Fruit fly (Drosophila melanogaster) whole organism, embryonic: Measurements from ENCODE around the gene CG13842.

ENCODE experiments used
- Adf1 ChIP-seq: fragments of 200-800 bp; sonication (Bioruptor generic); IDR thresholded peaks from 2 replicates; pipeline ENCODE4 v1.3.6; 2022; ENCODE audit warnings: missing biosample characterization, missing genetic modification characterization
- Awh ChIP-seq: fragments of 200-800 bp; sonication (Bioruptor generic); IDR thresholded peaks from 2 replicates; pipeline ENCODE4, ENCODE4 v1.3.6; 2022; ENCODE audit warnings: missing biosample characterization, missing genetic modification characterization
- Blimp-1 ChIP-seq: fragments of 200-800 bp; sonication (Bioruptor generic); optimal IDR thresholded peaks from 3 replicates; lab custom pipeline; 2018; ENCODE audit warnings: missing biosample characterization, missing genetic modification characterization, mild to moderate bottlenecking, moderate library complexity, missing genetic modification reagents
- CG10274 ChIP-seq: fragments of 200-800 bp; sonication (Bioruptor generic); optimal IDR thresholded peaks from 3 replicates; lab custom pipeline; 2017; ENCODE audit warnings: missing biosample characterization, mild to moderate bottlenecking, missing genetic modification characterization
- CG10543 ChIP-seq: fragments of 200-800 bp; sonication (Bioruptor generic); optimal IDR thresholded peaks from 3 replicates; lab custom pipeline; 2017; ENCODE audit warnings: missing biosample characterization, mild to moderate bottlenecking, missing genetic modification characterization, moderate library complexity
- CG12942 ChIP-seq: fragments of 200-800 bp; sonication (Bioruptor generic); optimal IDR thresholded peaks from 3 replicates; lab custom pipeline; 2016; ENCODE audit warnings: missing biosample characterization, missing genetic modification characterization
- CG15269 ChIP-seq: fragments of 200-800 bp; sonication (Bioruptor generic); optimal IDR thresholded peaks from 2 replicates; lab custom pipeline; 2018; ENCODE audit warnings: missing biosample characterization, mild to moderate bottlenecking, missing genetic modification characterization, moderate library complexity
- CG15601 ChIP-seq: fragments of 200-800 bp; sonication (Bioruptor generic); optimal IDR thresholded peaks from 3 replicates; lab custom pipeline; 2019; ENCODE audit warnings: missing biosample characterization, mild to moderate bottlenecking, missing genetic modification characterization, moderate library complexity
- CG17829 ChIP-seq: fragments of 200-800 bp; optimal IDR thresholded peaks from 2 replicates; lab custom pipeline; 2019; ENCODE audit warnings: missing biosample characterization, mild to moderate bottlenecking, missing genetic modification characterization, moderate library complexity
- CG18476 ChIP-seq: fragments of 200-800 bp; sonication (Bioruptor generic); optimal IDR thresholded peaks from 2 replicates; lab custom pipeline; 2016; ENCODE audit warnings: missing biosample characterization, mild to moderate bottlenecking, missing genetic modification characterization
- CG2678 ChIP-seq: fragments of 200-800 bp; sonication (Bioruptor generic); optimal IDR thresholded peaks from 3 replicates; lab custom pipeline; 2019; ENCODE audit warnings: missing biosample characterization, mild to moderate bottlenecking, missing genetic modification characterization, moderate library complexity
- CG2712 ChIP-seq: fragments of 200-800 bp; optimal IDR thresholded peaks from 3 replicates; lab custom pipeline; 2019; ENCODE audit warnings: missing biosample characterization, mild to moderate bottlenecking, missing genetic modification characterization, moderate library complexity
- CG32767 ChIP-seq: fragments of 200-800 bp; sonication (Bioruptor generic); IDR thresholded peaks from 2 replicates; pipeline ENCODE4 v1.3.6; 2022; ENCODE audit warnings: missing biosample characterization, missing genetic modification characterization
- CG4617 ChIP-seq: fragments of 200-800 bp; sonication (Bioruptor generic); optimal IDR thresholded peaks from 3 replicates; lab custom pipeline; 2016; ENCODE audit warnings: missing biosample characterization, missing genetic modification characterization, borderline replicate concordance
- CG4820 ChIP-seq: fragments of 200-800 bp; sonication (Bioruptor generic); optimal IDR thresholded peaks from 3 replicates; lab custom pipeline; 2016; ENCODE audit warnings: missing biosample characterization, missing genetic modification characterization
- CG6689 ChIP-seq: fragments of 200-800 bp; sonication (Bioruptor generic); IDR thresholded peaks from 2 replicates; pipeline ENCODE4 v1.3.6; 2022; ENCODE audit warnings: missing biosample characterization, missing genetic modification characterization
- CG6813 ChIP-seq: fragments of 200-800 bp; sonication (Bioruptor generic); optimal IDR thresholded peaks from 2 replicates; lab custom pipeline; 2017; ENCODE audit warnings: missing biosample characterization, missing genetic modification characterization, mild to moderate bottlenecking, moderate library complexity, missing genetic modification reagents
- CG8478 ChIP-seq: fragments of >200 bp; optimal IDR thresholded peaks from 2 replicates; lab custom pipeline; 2018
- CG9727 ChIP-seq: fragments of 200-800 bp; sonication (Bioruptor generic); optimal IDR thresholded peaks from 3 replicates; lab custom pipeline; 2017; ENCODE audit warnings: missing biosample characterization, mild to moderate bottlenecking, missing genetic modification characterization
- Deaf1 ChIP-seq: fragments of 200-800 bp; optimal IDR thresholded peaks from 3 replicates; lab custom pipeline; 2019; ENCODE audit warnings: missing biosample characterization, mild to moderate bottlenecking, missing genetic modification characterization, moderate library complexity
- Fer1 ChIP-seq: fragments of 200-800 bp; sonication (Bioruptor generic); optimal IDR thresholded peaks from 2 replicates; lab custom pipeline; 2017; ENCODE audit warnings: missing biosample characterization, mild to moderate bottlenecking, missing genetic modification characterization
- H15 ChIP-seq: fragments of 200-800 bp; sonication (Bioruptor generic); IDR thresholded peaks from 3 replicates; pipeline ENCODE4 v1.3.6; 2022; ENCODE audit warnings: missing biosample characterization, missing genetic modification characterization
- HLH4C ChIP-seq: fragments of 200-800 bp; sonication (Bioruptor generic); IDR thresholded peaks from 3 replicates; pipeline ENCODE4 v1.3.6; 2022; ENCODE audit warnings: missing biosample characterization, missing genetic modification characterization; ENCODE audit not compliant: partially characterized antibody
- Hey ChIP-seq: fragments of 200-800 bp; sonication (Bioruptor generic); optimal IDR thresholded peaks from 3 replicates; lab custom pipeline; 2018; ENCODE audit warnings: missing biosample characterization, mild to moderate bottlenecking, missing genetic modification characterization
- HmgD ChIP-seq: fragments of 200-800 bp; sonication (Bioruptor generic); optimal IDR thresholded peaks from 3 replicates; lab custom pipeline; 2016; ENCODE audit warnings: missing biosample characterization, missing genetic modification characterization
- Hr51 ChIP-seq, 2 experiments: fragments of 200-800 bp; sonication (Bioruptor generic); optimal IDR thresholded peaks; 2 replicates in 1 of 2; 3 replicates in 1 of 2; lab custom pipeline; 2016 to 2018; ENCODE audit warnings: missing biosample characterization in 2 of 2, missing genetic modification characterization in 2 of 2, mild to moderate bottlenecking in 1 of 2, moderate library complexity in 1 of 2
- Hr78 ChIP-seq, 2 experiments: fragments of 200-800 bp in 1 of 2; fragments of >200 bp in 1 of 2; sonication (Bioruptor generic) in 1 of 2; optimal IDR thresholded peaks; 2 replicates each; lab custom pipeline; 2017 to 2019; ENCODE audit warnings: missing biosample characterization in 2 of 2, missing genetic modification characterization in 2 of 2, mild to moderate bottlenecking in 1 of 2, moderate library complexity in 1 of 2
- Lim3 ChIP-seq: fragments of 200-800 bp; sonication (Bioruptor generic); IDR thresholded peaks from 2 replicates; pipeline ENCODE4 v1.3.6; 2022; ENCODE audit warnings: missing biosample characterization, missing genetic modification characterization
- Lpt ChIP-seq: fragments of >200 bp; optimal IDR thresholded peaks from 2 replicates; lab custom pipeline; 2018; ENCODE audit warnings: missing biosample characterization, missing genetic modification characterization
- Opbp ChIP-seq: fragments of 200-800 bp; sonication (Bioruptor generic); IDR thresholded peaks from 3 replicates; pipeline ENCODE4 v1.3.6; 2022; ENCODE audit warnings: missing biosample characterization, missing genetic modification characterization; ENCODE audit not compliant: partially characterized antibody
- Rx ChIP-seq: fragments of 200-800 bp; sonication (Bioruptor generic); IDR thresholded peaks from 2 replicates; pipeline ENCODE4 v1.3.6; 2022; ENCODE audit warnings: missing biosample characterization, missing genetic modification characterization
- Scr ChIP-seq: fragments of 200-800 bp; sonication (Bioruptor generic); IDR thresholded peaks from 2 replicates; pipeline ENCODE4 v1.3.6; 2022; ENCODE audit warnings: missing biosample characterization, missing genetic modification characterization; ENCODE audit not compliant: partially characterized antibody
- Taf1 ChIP-seq: fragments of 200-800 bp; sonication (Bioruptor generic); IDR thresholded peaks from 2 replicates; pipeline ENCODE4 v1.3.6; 2022; ENCODE audit warnings: missing biosample characterization, missing genetic modification characterization
- Vsx1 ChIP-seq: fragments of 200-800 bp; sonication (Bioruptor generic); optimal IDR thresholded peaks from 2 replicates; lab custom pipeline; 2017; ENCODE audit warnings: missing biosample characterization, mild to moderate bottlenecking, missing genetic modification characterization, missing genetic modification reagents
- bbx ChIP-seq: fragments of 200-800 bp; sonication (Bioruptor generic); IDR thresholded peaks from 2 replicates; pipeline ENCODE4 v1.3.6; 2022; ENCODE audit warnings: missing biosample characterization, missing genetic modification characterization; ENCODE audit not compliant: partially characterized antibody
- bsh ChIP-seq, 2 experiments: fragments of 200-800 bp; sonication (Bioruptor generic); optimal IDR thresholded peaks; 2 replicates each; lab custom pipeline; 2017 to 2018; ENCODE audit warnings: mild to moderate bottlenecking in 2 of 2, missing biosample characterization in 2 of 2, missing genetic modification characterization in 2 of 2, moderate library complexity in 1 of 2
- chm ChIP-seq: fragments of 200-800 bp; sonication (Bioruptor generic); IDR thresholded peaks from 2 replicates; pipeline ENCODE4 v1.3.6; 2022; ENCODE audit warnings: missing biosample characterization, missing genetic modification characterization
- crol ChIP-seq: fragments of 200-800 bp; sonication (Bioruptor generic); IDR thresholded peaks from 2 replicates; pipeline ENCODE4 v1.3.6; 2022; ENCODE audit warnings: missing biosample characterization, missing genetic modification characterization
- gsb-n ChIP-seq: fragments of 200-800 bp; sonication (Bioruptor generic); optimal IDR thresholded peaks from 3 replicates; lab custom pipeline; 2018; ENCODE audit warnings: missing biosample characterization, mild to moderate bottlenecking, missing genetic modification characterization
- ham ChIP-seq: fragments of 200-800 bp; sonication (Bioruptor generic); IDR thresholded peaks from 2 replicates; pipeline ENCODE4 v1.3.6; 2022; ENCODE audit warnings: missing biosample characterization, missing genetic modification characterization
- her ChIP-seq: fragments of 200-800 bp; sonication (Bioruptor generic); optimal IDR thresholded peaks from 2 replicates; lab custom pipeline; 2016; ENCODE audit warnings: missing biosample characterization, missing genetic modification characterization
- hkb ChIP-seq, 2 experiments: fragments of 200-800 bp in 1 of 2; fragments of >200 bp in 1 of 2; sonication (Bioruptor generic) in 1 of 2; IDR thresholded peaks in 1 of 2; optimal IDR thresholded peaks in 1 of 2; 2 replicates each; pipeline versions ENCODE4 v1.3.6 to Lab custom; 2017 to 2022; ENCODE audit warnings: missing biosample characterization in 1 of 2, missing genetic modification characterization in 1 of 2
- klu ChIP-seq: fragments of 200-800 bp; sonication (Bioruptor generic); IDR thresholded peaks from 2 replicates; pipeline ENCODE4 v1.3.6; 2022; ENCODE audit warnings: missing biosample characterization, missing genetic modification characterization
- lola ChIP-seq, 3 experiments: fragments of >200 bp in 2 of 3; fragments of 200-800 bp in 1 of 3; sonication (Bioruptor generic) in 1 of 3; optimal IDR thresholded peaks; 2 replicates each; lab custom pipeline; 2017 to 2019; ENCODE audit warnings: missing biosample characterization in 3 of 3, missing genetic modification characterization in 3 of 3, mild to moderate bottlenecking in 1 of 3, moderate library complexity in 1 of 3
- nerfin-2 ChIP-seq: fragments of 200-800 bp; sonication (Bioruptor generic); IDR thresholded peaks from 2 replicates; pipeline ENCODE4 v1.3.6; 2022; ENCODE audit warnings: missing biosample characterization, missing genetic modification characterization; ENCODE audit not compliant: partially characterized antibody
- salm ChIP-seq: fragments of 200-800 bp; sonication (Bioruptor generic); optimal IDR thresholded peaks from 2 replicates; lab custom pipeline; 2018; ENCODE audit warnings: missing biosample characterization, mild to moderate bottlenecking, missing genetic modification characterization
- sd ChIP-seq: fragments of 200-800 bp; sonication (Bioruptor generic); optimal IDR thresholded peaks from 3 replicates; lab custom pipeline; 2018; ENCODE audit warnings: missing biosample characterization, mild to moderate bottlenecking, missing genetic modification characterization, moderate library complexity
- sisA ChIP-seq: fragments of 200-800 bp; sonication (Bioruptor generic); IDR thresholded peaks from 2 replicates; pipeline ENCODE4 v1.3.6; 2022; ENCODE audit warnings: missing biosample characterization, missing genetic modification characterization
- sqz ChIP-seq: fragments of 200-800 bp; sonication (Bioruptor generic); optimal IDR thresholded peaks from 3 replicates; lab custom pipeline; 2018; ENCODE audit warnings: missing biosample characterization, mild to moderate bottlenecking, missing genetic modification characterization
- yki ChIP-seq: fragments of >200 bp; optimal IDR thresholded peaks from 3 replicates; lab custom pipeline; 2018

CG13842 gene

DNA sequence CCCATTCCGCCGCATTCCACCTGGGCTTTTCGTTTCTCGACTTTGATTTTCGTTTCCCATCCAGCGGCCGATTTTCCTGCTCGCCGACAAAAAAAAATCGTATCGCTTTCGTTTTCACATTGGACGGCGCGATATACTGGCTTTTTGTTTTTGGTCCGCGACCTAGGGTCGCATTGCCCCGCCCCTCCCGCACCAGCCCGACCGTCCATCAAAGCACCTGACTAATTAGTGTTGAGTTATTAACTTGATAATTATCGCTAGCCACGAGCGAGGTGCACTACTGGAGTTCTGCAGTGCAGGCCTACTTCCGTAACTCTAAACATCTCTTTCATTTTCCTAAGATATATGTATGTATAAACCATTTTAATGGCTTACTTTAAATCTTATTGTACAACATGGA, 44.6 kb upstream of the CG13842 start (continued):
- TF ChIP-seq CG2678 (no peak), CG4820 (GFP tag; lab: Kevin White, UChicago) (no peak), Vsx1 (GFP tag; lab: Kevin White, UChicago) (no peak), CG4617 (GFP tag; lab: Kevin White, UChicago) (no peak), chm (GFP tag; lab: Robert Waterston, UW) (0 out of 2 replicates have a peak, but pooled peaks have one; percentile 34), CG2712 (tag; lab: Kevin White, UChicago) (no peak), HLH4C (GFP tag; lab: Robert Waterston, UW) (no peak), Rx (GFP tag; lab: Robert Waterston, UW) (no peak), H15 (GFP tag; lab: Robert Waterston, UW) (0 out of 3 replicates have a peak, but pooled peaks have one; percentile 8), CG8478 (lab: Kevin White, UChicago) (no peak), Awh (GFP tag; lab: Robert Waterston, UW) (peak; percentile 65; the same call in 1 of the 2 replicates), Hey (tag; lab: Kevin White, UChicago) (no peak), sd (tag; lab: Kevin White, UChicago) (peak; percentile 65), klu (GFP tag; lab: Robert Waterston, UW) (no peak), CG9727 (GFP tag; lab: Kevin White, UChicago) (no peak), CG6813 (GFP tag; lab: Kevin White, UChicago) (no peak), HmgD (no peak), bsh (GFP tag; optimal IDR thresholded peaks at IDR 0.05; lab: Kevin White, UChicago) (no peak), Hr51 (GFP tag; optimal IDR thresholded peaks at IDR 0.05; lab: Kevin White, UChicago) (no peak), Blimp-1 (GFP tag; lab: Kevin White, UChicago) (peak; percentile 95), CG10274 (GFP tag; lab: Kevin White, UChicago) (no peak), crol (peak; percentile 62), Lim3 (no peak), ham (GFP tag; lab: Robert Waterston, UW) (no peak), bbx (GFP tag; lab: Robert Waterston, UW) (no peak), Fer1 (GFP tag; lab: Kevin White, UChicago) (no peak), salm (tag; lab: Kevin White, UChicago) (no peak), Taf1 (GFP tag; lab: Robert Waterston, UW) (no peak), lola (GFP tag; optimal IDR thresholded peaks at IDR 0.05; lab: Kevin White, UChicago) (no peak), sisA (GFP tag; lab: Robert Waterston, UW) (no peak), hkb (optimal IDR thresholded peaks at IDR 0.05; lab: Kevin White, UChicago) (peak; percentile 36), hkb (GFP tag; IDR thresholded peaks at IDR 0.05; lab: Robert Waterston, UW) (no peak), CG18476 (GFP tag; lab: Kevin White, UChicago) (peak; percentile 72), CG17829 (tag; lab: Kevin White, UChicago) (no peak), Opbp (GFP tag; lab: Robert Waterston, UW) (peak; percentile 20; the same call in 1 of the 3 replicates), CG10543 (no peak), Hr78 (GFP tag; optimal IDR thresholded peaks at IDR 0.05; lab: Kevin White, UChicago) (peak in 1 of 2 experiments; percentile 80), CG6689 (GFP tag; lab: Robert Waterston, UW) (no peak), Deaf1 (tag; lab: Kevin White, UChicago) (no peak), CG15601 (tag; lab: Kevin White, UChicago) (peak; percentile 2), Scr (GFP tag; lab: Robert Waterston, UW) (no peak), Lpt (GFP tag; lab: Kevin White, UChicago) (no peak), her (GFP tag; lab: Kevin White, UChicago) (no peak), yki (lab: Kevin White, UChicago) (no peak), CG32767 (GFP tag; lab: Robert Waterston, UW) (no peak), nerfin-2 (GFP tag; lab: Robert Waterston, UW) (no peak), sqz (peak; percentile 29), gsb-n (tag; lab: Kevin White, UChicago) (no peak), CG12942 (GFP tag; lab: Kevin White, UChicago) (no peak), CG15269 (tag; lab: Kevin White, UChicago) (no peak), Adf1 (GFP tag; lab: Robert Waterston, UW) (no peak)
